Worm (Caenorhabditis elegans): ENCODE results near the gene asp-13.

asp-13 gene

DNA sequence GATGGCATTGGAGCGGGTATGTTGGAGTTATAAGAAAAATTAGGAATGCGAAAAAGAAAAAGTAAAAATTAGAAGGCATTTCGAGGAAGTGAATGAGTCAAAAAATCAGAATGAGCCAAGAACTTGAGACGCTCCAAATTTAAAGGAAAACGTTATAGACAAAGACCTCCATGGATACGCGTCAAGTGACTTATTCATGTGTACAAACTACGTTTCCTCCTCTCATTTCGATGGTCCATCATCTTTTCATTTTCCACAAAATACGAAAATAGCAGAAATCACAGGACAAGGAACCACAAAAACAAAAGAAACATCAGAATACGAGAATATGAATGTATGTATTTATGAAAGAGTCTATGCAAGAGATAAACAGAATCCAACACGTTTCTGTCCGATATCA is 1.7 kb downstream of the asp-13 start, which contains the start of gene F28A12.3:
F28A12.3 (minus strand) TSS at position 101 of the 400 bp plus-strand sequence.
- TF ChIP-seq T26A5.8 (tag; optimal IDR thresholded peaks at IDR 0.05) (no peak), dox-1 (GFP tag; IDR thresholded peaks at IDR 0.05) (no peak), ceh-91 (GFP tag; IDR thresholded peaks at IDR 0.05) (no peak), lag-1 (GFP tag; IDR thresholded peaks at IDR 0.05) (no peak), nfya-1 (tag; optimal IDR thresholded peaks at IDR 0.05; ENCODE audit: borderline replicate concordance, insufficient read depth) (no peak), ccch-3 (GFP tag; optimal IDR thresholded peaks at IDR 0.05) (no peak), hlh-12 (tag; optimal IDR thresholded peaks at IDR 0.05) (no peak), hrde-1 (tag; optimal IDR thresholded peaks at IDR 0.05; ENCODE audit: borderline replicate concordance) (no peak), ztf-22 (GFP tag; optimal IDR thresholded peaks at IDR 0.05) (no peak), lir-1 (GFP tag; conservative IDR thresholded peaks at IDR 0.05) (no peak)

DNA sequence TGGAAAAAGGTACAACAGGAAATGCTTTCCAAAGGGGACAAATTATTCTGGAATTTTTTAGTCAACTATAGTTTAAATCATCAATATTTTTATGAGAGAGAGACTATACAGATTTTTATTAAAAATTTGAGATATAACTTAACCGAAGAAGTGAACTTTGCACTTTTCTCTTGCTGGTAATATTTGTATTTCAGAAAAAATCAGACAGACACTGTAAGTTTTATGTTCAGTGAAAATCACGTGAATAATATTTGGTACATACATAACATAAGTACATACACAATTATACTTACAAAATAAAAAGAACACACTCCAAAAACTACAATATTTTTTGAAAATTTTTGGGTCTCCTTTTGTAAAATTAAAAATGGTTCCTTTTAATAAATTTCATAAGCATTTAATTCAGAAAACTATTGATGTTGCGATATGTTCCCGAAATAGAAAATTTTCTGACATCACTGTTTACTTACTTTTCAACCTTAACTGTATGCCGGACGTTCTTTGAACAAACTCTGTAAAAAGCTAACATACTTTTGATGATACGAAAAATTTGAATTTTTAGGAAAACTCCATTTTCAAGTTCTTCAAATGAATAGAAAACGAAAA is 5.2 kb downstream of the asp-13 start, which contains the start of the genes F28A12.10 and acd-4:
F28A12.10 (minus strand) TSS at position 101 of the 606 bp plus-strand sequence.
acd-4 (plus strand) TSS at position 556 of the 606 bp plus-strand sequence.
- TF ChIP-seq snpc-3.4 (tag; optimal IDR thresholded peaks at IDR 0.05) (no peak), Y95B8A.8 (GFP tag; IDR thresholded peaks at IDR 0.05) (no peak), dox-1 (GFP tag; IDR thresholded peaks at IDR 0.05) (no peak), dpff-1 (tag; optimal IDR thresholded peaks at IDR 0.05) (no peak)

DNA sequence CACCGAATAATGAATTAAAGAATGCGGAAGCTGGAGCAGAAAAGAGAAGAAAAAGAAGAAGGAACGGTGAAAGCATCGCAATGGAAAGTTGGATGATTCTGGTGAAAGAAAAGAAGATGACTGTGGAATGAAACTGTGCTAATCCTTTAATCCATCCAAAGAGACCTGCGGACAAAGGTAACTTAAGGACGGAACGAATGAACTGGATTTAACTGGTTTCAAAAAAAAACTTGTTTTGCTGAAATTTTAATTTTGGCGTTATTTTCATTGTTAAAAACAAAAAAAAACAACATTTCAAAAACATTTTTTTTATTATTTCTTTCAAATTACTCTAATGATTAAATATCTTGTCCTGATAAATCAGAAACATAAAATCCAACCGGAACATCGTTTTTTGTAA is 6.1 kb downstream of the asp-13 start, which contains the start of gene grl-12:
grl-12 (minus strand) TSS at position 101 of the 400 bp plus-strand sequence.
- TF ChIP-seq chd-7 (tag; optimal IDR thresholded peaks at IDR 0.05) (no peak), F49E8.2 (tag; optimal IDR thresholded peaks at IDR 0.05; ENCODE audit: insufficient read depth) (no peak), Y53F4B.3 (GFP tag; IDR thresholded peaks at IDR 0.05) (no peak)

DNA sequence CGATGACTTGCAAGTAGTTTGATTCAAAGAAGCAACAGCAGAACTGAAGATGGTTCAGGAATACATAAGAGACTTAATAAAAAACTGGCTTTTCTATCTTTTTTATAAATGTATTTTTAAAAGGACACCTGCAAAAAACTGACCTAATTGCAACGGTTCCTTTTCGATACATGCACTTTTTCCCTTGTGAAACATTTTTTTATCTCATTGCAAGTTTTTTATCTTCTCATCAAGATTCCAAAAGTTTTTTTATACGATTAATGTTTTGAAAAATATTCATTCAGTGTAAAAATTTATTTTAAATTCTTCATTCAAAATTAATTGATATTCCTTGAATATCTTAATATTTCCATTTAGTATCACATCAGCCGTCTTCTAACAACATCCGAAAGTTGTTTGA is 7.4 kb downstream of the asp-13 start, which contains the start of gene oac-29:
oac-29 (minus strand) TSS at position 101 of the 400 bp plus-strand sequence.
- TF ChIP-seq nfya-2 (GFP tag; IDR thresholded peaks at IDR 0.05) (no peak), T07F8.4 (tag; optimal IDR thresholded peaks at IDR 0.05) (no peak), C17E4.6 (GFP tag; IDR thresholded peaks at IDR 0.05) (no peak), athp-1 (tag; optimal IDR thresholded peaks at IDR 0.05) (no peak), unc-62 (GFP tag; optimal IDR thresholded peaks at IDR 0.05) (no peak), hlh-12 (tag; optimal IDR thresholded peaks at IDR 0.05) (no peak), mes-4 (tag; optimal IDR thresholded peaks at IDR 0.05) (no peak), ama-1 (optimal IDR thresholded peaks at IDR 0.05) (no peak), ama-1 (GFP tag; optimal IDR thresholded peaks at IDR 0.05) (no peak), attf-6 (GFP tag; IDR thresholded peaks at IDR 0.05) (no peak), hsf-1 (GFP tag; IDR thresholded peaks at IDR 0.05) (no peak), nhr-27 (tag; optimal IDR thresholded peaks at IDR 0.05) (no peak), atf-7 (tag; optimal IDR thresholded peaks at IDR 0.05) (no peak), unc-130 (GFP tag; optimal IDR thresholded peaks at IDR 0.05) (no peak), ceh-40 (GFP tag; IDR thresholded peaks at IDR 0.05) (no peak), ZK185.1 (tag; optimal IDR thresholded peaks at IDR 0.05; ENCODE audit: poor library complexity, severe bottlenecking) (no peak), ztf-28 (GFP tag; IDR thresholded peaks at IDR 0.05) (no peak), hmg-1.2 (GFP tag; IDR thresholded peaks at IDR 0.05) (no peak), mel-28 (tag; optimal IDR thresholded peaks at IDR 0.05; ENCODE audit: borderline replicate concordance) (no peak)

All from whole organism, young adult.